Fruit fly (Drosophila melanogaster) whole organism, wandering third instar larva: ENCODE data around the gene CG4297.

ENCODE experiments used
- Abd-B ChIP-seq: fragments of >200 bp; optimal IDR thresholded peaks from 2 replicates; lab custom pipeline; 2017; ENCODE audit warnings: missing biosample characterization, missing genetic modification characterization
- CG32264 ChIP-seq: fragments of 200-800 bp; sonication (Bioruptor generic); optimal IDR thresholded peaks from 2 replicates; lab custom pipeline; 2016; ENCODE audit warnings: missing biosample characterization, missing genetic modification characterization
- CG9705 ChIP-seq: fragments of 200-800 bp; sonication (Bioruptor generic); optimal IDR thresholded peaks from 2 replicates; lab custom pipeline; 2018; ENCODE audit warnings: missing biosample characterization, mild to moderate bottlenecking, missing genetic modification characterization
- CrebA ChIP-seq: fragments of 200-800 bp; sonication (Bioruptor generic); optimal IDR thresholded peaks from 2 replicates; lab custom pipeline; 2016; ENCODE audit warnings: missing biosample characterization, mild to moderate bottlenecking, missing genetic modification characterization, borderline replicate concordance
- Dfd ChIP-seq: fragments of >200 bp; optimal IDR thresholded peaks from 2 replicates; lab custom pipeline; 2017; ENCODE audit warnings: missing biosample characterization, missing genetic modification characterization
- Dif ChIP-seq: fragments of 200-275, 200-300 bp; sonication (Bioruptor generic); optimal IDR thresholded peaks from 2 replicates; lab custom pipeline; 2018; ENCODE audit warnings: missing biosample characterization, missing genetic modification characterization; ENCODE audit not compliant: partially characterized antibody
- GATAd ChIP-seq: sonication (Bioruptor generic); optimal IDR thresholded peaks from 2 replicates; lab custom pipeline; 2016; ENCODE audit warnings: missing biosample characterization, missing genetic modification characterization
- HLH106 ChIP-seq: fragments of 200-800 bp; optimal IDR thresholded peaks from 3 replicates; lab custom pipeline; 2019; ENCODE audit warnings: missing biosample characterization, mild to moderate bottlenecking, missing genetic modification characterization, moderate library complexity
- Hnf4 ChIP-seq: fragments of 200-800 bp; sonication (Bioruptor generic); optimal IDR thresholded peaks from 2 replicates; lab custom pipeline; 2016; ENCODE audit warnings: missing biosample characterization, mild to moderate bottlenecking, missing genetic modification characterization
- Hr78 ChIP-seq: fragments of >200 bp; optimal IDR thresholded peaks from 2 replicates; lab custom pipeline; 2017; ENCODE audit warnings: missing biosample characterization, missing genetic modification characterization
- Jra ChIP-seq: sonication (Bioruptor generic); optimal IDR thresholded peaks from 2 replicates; lab custom pipeline; 2016; ENCODE audit warnings: missing biosample characterization, missing genetic modification characterization
- Mio ChIP-seq: sonication (Bioruptor generic); optimal IDR thresholded peaks from 2 replicates; lab custom pipeline; 2016; ENCODE audit warnings: missing biosample characterization, missing genetic modification characterization
- Myc ChIP-seq: fragments of >200 bp; optimal IDR thresholded peaks from 2 replicates; lab custom pipeline; 2017
- N ChIP-seq: fragments of >200 bp; optimal IDR thresholded peaks from 2 replicates; lab custom pipeline; 2018; ENCODE audit warnings: missing biosample characterization, missing external identifiers, missing genetic modification characterization
- OdsH ChIP-seq: fragments of 200-800 bp; sonication (Bioruptor generic); optimal IDR thresholded peaks from 2 replicates; lab custom pipeline; 2016; ENCODE audit warnings: missing biosample characterization, mild to moderate bottlenecking, missing genetic modification characterization
- Rel ChIP-seq, 2 experiments: fragments of 200-800 bp; sonication (Bioruptor generic) in 1 of 2; optimal IDR thresholded peaks; 2 replicates in 1 of 2; 3 replicates in 1 of 2; lab custom pipeline; 2016 to 2019; ENCODE audit warnings: mild to moderate bottlenecking in 2 of 2, missing biosample characterization in 2 of 2, missing genetic modification characterization in 2 of 2, moderate library complexity in 1 of 2
- Sp1 ChIP-seq: fragments of 200-800 bp; sonication (Bioruptor generic); optimal IDR thresholded peaks from 3 replicates; lab custom pipeline; 2019; ENCODE audit warnings: missing biosample characterization, mild to moderate bottlenecking, missing genetic modification characterization, moderate library complexity
- Vsx2 ChIP-seq: fragments of 200-300, 225-300 bp; sonication (Bioruptor generic); optimal IDR thresholded peaks from 2 replicates; lab custom pipeline; 2018; ENCODE audit warnings: missing biosample characterization, missing genetic modification characterization; ENCODE audit not compliant: partially characterized antibody
- br ChIP-seq: fragments of 200-800 bp; sonication (Bioruptor generic); optimal IDR thresholded peaks from 2 replicates; lab custom pipeline; 2016; ENCODE audit warnings: missing biosample characterization, missing genetic modification characterization
- brk ChIP-seq: fragments of 200-800 bp; sonication (Bioruptor generic); optimal IDR thresholded peaks from 2 replicates; lab custom pipeline; 2016; ENCODE audit warnings: missing biosample characterization, mild to moderate bottlenecking, missing genetic modification characterization
- dmrt93B ChIP-seq: fragments of 200-800 bp; sonication (Bioruptor generic); optimal IDR thresholded peaks from 2 replicates; lab custom pipeline; 2018; ENCODE audit warnings: missing biosample characterization, mild to moderate bottlenecking, missing genetic modification characterization
- dsf ChIP-seq: sonication (Bioruptor generic); optimal IDR thresholded peaks from 2 replicates; lab custom pipeline; 2016; ENCODE audit warnings: missing biosample characterization, missing genetic modification characterization, borderline replicate concordance
- ey ChIP-seq: fragments of 200-800 bp; sonication (Bioruptor generic); optimal IDR thresholded peaks from 2 replicates; lab custom pipeline; 2016; ENCODE audit warnings: missing biosample characterization, missing genetic modification characterization
- foxo ChIP-seq, 2 experiments: fragments of 200-800 bp; sonication (Bioruptor generic); optimal IDR thresholded peaks; 2 replicates in 1 of 2; 3 replicates in 1 of 2; lab custom pipeline; 2016 to 2017; ENCODE audit warnings: missing biosample characterization in 2 of 2, missing genetic modification characterization in 2 of 2
- fru ChIP-seq: fragments of 200-800 bp; sonication (Bioruptor generic); optimal IDR thresholded peaks from 3 replicates; lab custom pipeline; 2016; ENCODE audit warnings: missing biosample characterization, mild to moderate bottlenecking, missing genetic modification characterization
- h ChIP-seq: fragments of 200-800 bp; sonication (Bioruptor generic); optimal IDR thresholded peaks from 3 replicates; lab custom pipeline; 2016; ENCODE audit warnings: missing biosample characterization, mild to moderate bottlenecking, missing genetic modification characterization
- jim ChIP-seq: fragments of 175-275, 200-325 bp; sonication (Bioruptor generic); optimal IDR thresholded peaks from 2 replicates; lab custom pipeline; 2016; ENCODE audit warnings: missing biosample characterization, mild to moderate bottlenecking, missing genetic modification characterization
- lola ChIP-seq: fragments of >200 bp; optimal IDR thresholded peaks from 2 replicates; lab custom pipeline; 2017; ENCODE audit warnings: missing biosample characterization, missing genetic modification characterization
- psq ChIP-seq: fragments of 200-800 bp; sonication (Bioruptor generic); optimal IDR thresholded peaks from 3 replicates; lab custom pipeline; 2017; ENCODE audit warnings: missing biosample characterization, mild to moderate bottlenecking, missing genetic modification characterization, moderate library complexity
- rgr ChIP-seq: fragments of 200-800 bp; sonication (Bioruptor generic); optimal IDR thresholded peaks from 3 replicates; lab custom pipeline; 2016; ENCODE audit warnings: missing biosample characterization, mild to moderate bottlenecking, missing genetic modification characterization
- sage ChIP-seq: fragments of 200-800 bp; sonication (Bioruptor generic); optimal IDR thresholded peaks from 2 replicates; lab custom pipeline; 2016; ENCODE audit warnings: missing biosample characterization, mild to moderate bottlenecking, missing genetic modification characterization
- tai ChIP-seq: sonication (Bioruptor generic); optimal IDR thresholded peaks from 2 replicates; lab custom pipeline; 2016; ENCODE audit warnings: missing biosample characterization, missing genetic modification characterization
- woc ChIP-seq: sonication (Bioruptor generic); optimal IDR thresholded peaks from 2 replicates; lab custom pipeline; 2016; ENCODE audit warnings: missing biosample characterization, mild to moderate bottlenecking, missing genetic modification characterization

The CG4297 gene

dm6 chr2L:488548-489100 is 16.6 kb upstream of the CG4297 start:
- TF ChIP-seq Dfd (no peak), ey (GFP tag; lab: Kevin White, UChicago) (peak; percentile 20), fru (GFP tag; lab: Kevin White, UChicago) (peak; percentile 12), br (GFP tag; lab: Kevin White, UChicago) (no peak), Hr78 (GFP tag; lab: Kevin White, UChicago) (no peak), CG9705 (no peak), foxo (GFP tag; optimal IDR thresholded peaks at IDR 0.05; lab: Kevin White, UChicago) (peak in 1 of 2 experiments; percentile 26), h (GFP tag; lab: Kevin White, UChicago) (no peak), woc (GFP tag; lab: Kevin White, UChicago) (peak; percentile 0), GATAd (no peak), N (no peak), Sp1 (peak; percentile 24), psq (GFP tag; lab: Kevin White, UChicago) (no peak), sage (GFP tag; lab: Kevin White, UChicago) (no peak), jim (GFP tag; lab: Kevin White, UChicago) (peak; percentile 67), Mio (no peak), OdsH (GFP tag; lab: Kevin White, UChicago) (peak; percentile 19), brk (no peak), lola (GFP tag; lab: Kevin White, UChicago) (no peak), tai (GFP tag; lab: Kevin White, UChicago) (peak; percentile 74)

- TF ChIP-seq br (GFP tag; lab: Kevin White, UChicago): peak; percentile 57
- peak; percentile 64 for TF ChIP-seq OdsH (GFP tag; lab: Kevin White, UChicago)
- TF ChIP-seq psq (GFP tag; lab: Kevin White, UChicago): peak; percentile 36
- TF ChIP-seq ey (GFP tag; lab: Kevin White, UChicago): peak; percentile 57
- TF ChIP-seq dmrt93B (GFP tag; lab: Kevin White, UChicago): peak; percentile 16
- TF ChIP-seq Abd-B (GFP tag; lab: Kevin White, UChicago): no peak
- peak; percentile 46 for TF ChIP-seq Sp1
- no peak for TF ChIP-seq Rel (GFP tag; optimal IDR thresholded peaks at IDR 0.05; lab: Kevin White, UChicago)
- no peak for TF ChIP-seq Rel (tag; optimal IDR thresholded peaks at IDR 0.05; lab: Kevin White, UChicago)
- no peak for TF ChIP-seq Mio
- peak; percentile 21 for TF ChIP-seq Dif (GFP tag; lab: Kevin White, UChicago)
- no peak for TF ChIP-seq dsf (GFP tag; lab: Kevin White, UChicago)
- peak in 1 of 2 experiments; percentile 69 for TF ChIP-seq foxo (GFP tag; optimal IDR thresholded peaks at IDR 0.05; lab: Kevin White, UChicago)
- peak; percentile 55 for TF ChIP-seq HLH106 (tag; lab: Kevin White, UChicago)
- TF ChIP-seq CrebA (GFP tag; lab: Kevin White, UChicago): no peak
- TF ChIP-seq woc (GFP tag; lab: Kevin White, UChicago): peak; percentile 56
- peak; percentile 62 for TF ChIP-seq fru (GFP tag; lab: Kevin White, UChicago)
- TF ChIP-seq rgr (GFP tag; lab: Kevin White, UChicago): peak; percentile 56
- TF ChIP-seq Vsx2: no peak
- no peak for TF ChIP-seq CG32264 (GFP tag; lab: Kevin White, UChicago)
- TF ChIP-seq Hnf4 (GFP tag; lab: Kevin White, UChicago): peak; percentile 44
- TF ChIP-seq h (GFP tag; lab: Kevin White, UChicago): peak; percentile 66
- TF ChIP-seq Jra (GFP tag; lab: Kevin White, UChicago): no peak
- TF ChIP-seq lola (GFP tag; lab: Kevin White, UChicago): no peak
- TF ChIP-seq, all 38 proteins: peak for 14
These were observed 15.9 kb upstream of the CG4297 start for dm6 chr2L:487719-488547.

DNA sequence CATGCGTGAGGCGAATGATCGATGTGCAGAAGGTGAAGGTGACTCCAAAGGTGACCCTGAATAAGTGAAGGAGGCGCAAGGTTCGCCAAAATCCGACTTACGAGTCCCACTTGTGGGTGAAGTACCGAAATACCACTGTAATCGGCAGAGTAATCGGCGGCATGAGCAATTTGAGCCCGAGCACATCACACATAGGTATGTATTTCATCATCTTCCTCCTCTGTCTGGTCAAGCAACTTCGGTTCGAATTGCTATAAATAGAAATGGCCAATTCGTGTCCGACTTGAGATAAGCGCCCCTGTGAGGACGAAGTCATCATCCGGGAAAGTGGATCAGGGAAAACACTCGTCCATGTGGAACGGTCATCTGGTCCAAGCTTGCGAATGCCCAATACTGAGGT is 15.2 kb upstream of the CG4297 start:
- TF ChIP-seq Myc (lab: Kevin White, UChicago) (no peak), Rel (GFP tag; optimal IDR thresholded peaks at IDR 0.05; lab: Kevin White, UChicago) (no peak), Rel (tag; optimal IDR thresholded peaks at IDR 0.05; lab: Kevin White, UChicago) (peak; percentile 96)
- TF ChIP-seq, all 38 proteins: peak for 1
